Worm (Caenorhabditis elegans) whole organism, young adult: ENCODE measurements around the gene Y49F6B.19.

Experiments used
- B0019.2 ChIP-seq: fragments of 200-800 bp; sonication (Bioruptor generic); conservative IDR thresholded peaks from 2 replicates; pipeline ENCODE4 v1.3.6; 2022; ENCODE audit warnings: missing genetic modification reagents, missing genetic modification characterization, missing compliant biosample characterization
- B0035.1 ChIP-seq: sonication (generic microtip); optimal IDR thresholded peaks from 2 replicates; lab custom pipeline; 2016; ENCODE audit warnings: missing genetic modification characterization, mild to moderate bottlenecking, missing compliant biosample characterization, missing genotype, missing genetic modification reagents
- B0261.1 ChIP-seq: sonication (generic microtip); optimal IDR thresholded peaks from 2 replicates; lab custom pipeline; 2016; ENCODE audit warnings: mild to moderate bottlenecking, missing genetic modification characterization, moderate library complexity, missing compliant biosample characterization
- D2030.7 ChIP-seq: fragments of 200-800 bp; sonication (Bioruptor generic); IDR thresholded peaks from 2 replicates; pipeline ENCODE4 v1.3.6; 2022; ENCODE audit warnings: missing genetic modification reagents, missing genetic modification characterization, missing compliant biosample characterization
- F39B2.1 ChIP-seq: fragments of 200-800 bp; sonication (Bioruptor generic); IDR thresholded peaks from 2 replicates; pipeline ENCODE4 v1.3.6; 2022; ENCODE audit warnings: missing genetic modification reagents, missing genetic modification characterization, missing compliant biosample characterization
- F49E8.2 ChIP-seq: sonication (generic microtip); optimal IDR thresholded peaks from 3 replicates; lab custom pipeline; 2017; ENCODE audit warnings: missing genetic modification characterization, mild to moderate bottlenecking, missing compliant biosample characterization, antibody characterized with exemption, moderate library complexity; ENCODE audit not compliant: insufficient read depth
- K12H6.12 ChIP-seq: fragments of 200-800 bp; sonication (Bioruptor generic); optimal IDR thresholded peaks from 2 replicates; lab custom pipeline; 2018; ENCODE audit warnings: mild to moderate bottlenecking, missing genetic modification characterization, missing compliant biosample characterization
- Y53F4B.3 ChIP-seq: fragments of 200-800 bp; sonication (Bioruptor generic); IDR thresholded peaks from 2 replicates; pipeline ENCODE4 v1.3.6; 2022; ENCODE audit warnings: missing genetic modification reagents, missing genetic modification characterization, missing compliant biosample characterization
- akir-1 ChIP-seq: fragments of 200-800 bp; sonication (Bioruptor generic); optimal IDR thresholded peaks from 2 replicates; lab custom pipeline; 2018; ENCODE audit warnings: mild to moderate bottlenecking, missing genetic modification characterization, moderate library complexity, missing compliant biosample characterization
- aptf-2 ChIP-seq: fragments of 200-800 bp; sonication (Bioruptor generic); conservative IDR thresholded peaks from 2 replicates; pipeline ENCODE4 v1.3.6; 2022; ENCODE audit warnings: missing genetic modification reagents, missing genetic modification characterization, missing compliant biosample characterization
- atf-7 ChIP-seq: sonication (generic microtip); optimal IDR thresholded peaks from 2 replicates; lab custom pipeline; 2017; ENCODE audit warnings: mild to moderate bottlenecking, missing genetic modification characterization, missing compliant biosample characterization
- athp-1 ChIP-seq: sonication (generic microtip); optimal IDR thresholded peaks from 2 replicates; lab custom pipeline; 2017; ENCODE audit warnings: mild to moderate bottlenecking, missing genetic modification characterization, missing compliant biosample characterization
- attf-5 ChIP-seq: fragments of 200-800 bp; sonication (Bioruptor generic); optimal IDR thresholded peaks from 2 replicates; lab custom pipeline; 2018; ENCODE audit warnings: mild to moderate bottlenecking, missing genetic modification characterization, missing compliant biosample characterization
- ccch-3 ChIP-seq: fragments of 200-800 bp; sonication (Bioruptor generic); optimal IDR thresholded peaks from 2 replicates; lab custom pipeline; 2018; ENCODE audit warnings: mild to moderate bottlenecking, missing genetic modification characterization, missing compliant biosample characterization
- ceh-79 ChIP-seq: sonication (generic microtip); optimal IDR thresholded peaks from 2 replicates; lab custom pipeline; 2017; ENCODE audit warnings: mild to moderate bottlenecking, missing genetic modification characterization, missing compliant biosample characterization
- chd-7 ChIP-seq: sonication (generic microtip); optimal IDR thresholded peaks from 2 replicates; lab custom pipeline; 2016; ENCODE audit warnings: mild to moderate bottlenecking, missing genetic modification characterization, moderate library complexity, missing compliant biosample characterization
- dox-1 ChIP-seq: fragments of 200-800 bp; sonication (Bioruptor generic); IDR thresholded peaks from 2 replicates; pipeline ENCODE4 v1.3.6; 2022; ENCODE audit warnings: missing genetic modification reagents, missing genetic modification characterization, missing compliant biosample characterization
- dpl-1 ChIP-seq: fragments of 150-350 bp; optimal IDR thresholded peaks from 2 replicates; lab custom pipeline; 2014; ENCODE audit warnings: missing biosample characterization, missing genetic modification reagents, missing genetic modification characterization
- egl-18 ChIP-seq: fragments of 200-800 bp; sonication (Bioruptor generic); IDR thresholded peaks from 2 replicates; pipeline ENCODE4 v1.3.6; 2022; ENCODE audit warnings: missing genetic modification reagents, missing genetic modification characterization, missing compliant biosample characterization
- egl-44 ChIP-seq: fragments of 200-800 bp; sonication (Bioruptor generic); IDR thresholded peaks from 2 replicates; pipeline ENCODE4 v1.3.6; 2022; ENCODE audit warnings: missing genetic modification reagents, missing genetic modification characterization, missing compliant biosample characterization
- egrh-3 ChIP-seq: fragments of 200-800 bp; sonication (Bioruptor generic); IDR thresholded peaks from 2 replicates; pipeline ENCODE4 v1.3.6; 2022; ENCODE audit warnings: missing genetic modification reagents, missing genetic modification characterization, missing compliant biosample characterization
- ets-4 ChIP-seq: fragments of 200-800 bp; sonication (Bioruptor generic); optimal IDR thresholded peaks from 2 replicates; lab custom pipeline; 2018; ENCODE audit warnings: mild to moderate bottlenecking, missing genetic modification characterization, missing compliant biosample characterization
- him-1 ChIP-seq: sonication (generic microtip); optimal IDR thresholded peaks from 2 replicates; lab custom pipeline; 2016; ENCODE audit warnings: missing genotype, missing genetic modification reagents, missing genetic modification characterization, missing compliant biosample characterization
- hlh-26 ChIP-seq: fragments of 200-800 bp; sonication (Bioruptor generic); conservative IDR thresholded peaks from 2 replicates; pipeline ENCODE4 v1.3.6; 2022; ENCODE audit warnings: missing genetic modification reagents, missing genetic modification characterization, missing compliant biosample characterization
- lag-1 ChIP-seq: fragments of 200-800 bp; sonication (Bioruptor generic); IDR thresholded peaks from 2 replicates; pipeline ENCODE4 v1.3.6; 2022; ENCODE audit warnings: missing genetic modification reagents, missing genetic modification characterization, missing compliant biosample characterization
- let-526 ChIP-seq: fragments of 200-800 bp; sonication (Bioruptor generic); IDR thresholded peaks from 2 replicates; pipeline ENCODE4 v1.3.6; 2022; ENCODE audit warnings: missing genetic modification reagents, missing genetic modification characterization, missing compliant biosample characterization
- lsl-1 ChIP-seq: fragments of 200-800 bp; sonication (Bioruptor generic); optimal IDR thresholded peaks from 2 replicates; lab custom pipeline; 2018; ENCODE audit warnings: mild to moderate bottlenecking, missing genetic modification characterization, moderate library complexity, missing compliant biosample characterization
- madf-10 ChIP-seq: sonication (generic microtip); optimal IDR thresholded peaks from 2 replicates; lab custom pipeline; 2016; ENCODE audit warnings: mild to moderate bottlenecking, missing genetic modification characterization, missing compliant biosample characterization
- mcd-1 ChIP-seq: fragments of 200-800 bp; sonication (Bioruptor generic); IDR thresholded peaks from 2 replicates; pipeline ENCODE4 v1.3.6; 2022; ENCODE audit warnings: missing genetic modification reagents, missing genetic modification characterization, missing compliant biosample characterization
- nhr-120 ChIP-seq: fragments of 200-800 bp; sonication (Bioruptor generic); IDR thresholded peaks from 2 replicates; pipeline ENCODE4 v1.3.6; 2022; ENCODE audit warnings: missing genetic modification characterization, missing compliant biosample characterization
- nhr-179 ChIP-seq: sonication (generic microtip); optimal IDR thresholded peaks from 2 replicates; lab custom pipeline; 2016; ENCODE audit warnings: mild to moderate bottlenecking, missing genetic modification characterization, missing compliant biosample characterization
- nhr-27 ChIP-seq: fragments of 200-800 bp; sonication (Bioruptor generic); optimal IDR thresholded peaks from 2 replicates; lab custom pipeline; 2018; ENCODE audit warnings: mild to moderate bottlenecking, missing genetic modification characterization, moderate library complexity, missing compliant biosample characterization
- nhr-80 ChIP-seq: sonication (generic microtip); optimal IDR thresholded peaks from 2 replicates; lab custom pipeline; 2016; ENCODE audit warnings: missing genetic modification characterization, missing compliant biosample characterization
- nhr-90 ChIP-seq: sonication (generic microtip); optimal IDR thresholded peaks from 2 replicates; lab custom pipeline; 2016; ENCODE audit warnings: missing genotype, mild to moderate bottlenecking, missing genetic modification characterization, missing compliant biosample characterization
- rec-8 ChIP-seq, 2 experiments: sonication (generic microtip); optimal IDR thresholded peaks; 2 replicates each; lab custom pipeline; 2016; ENCODE audit warnings: mild to moderate bottlenecking in 2 of 2, missing genetic modification characterization in 2 of 2, missing genetic modification reagents in 2 of 2, missing genotype in 2 of 2, missing biosample characterization in 1 of 2, missing compliant biosample characterization in 1 of 2, moderate library complexity in 1 of 2
- sea-2 ChIP-seq: fragments of 200-800 bp; sonication (Bioruptor generic); IDR thresholded peaks from 2 replicates; pipeline ENCODE4 v1.3.6; 2022; ENCODE audit warnings: missing genetic modification characterization, missing compliant biosample characterization
- snpc-1.1 ChIP-seq: sonication (generic microtip); optimal IDR thresholded peaks from 2 replicates; lab custom pipeline; 2017; ENCODE audit warnings: missing genetic modification characterization, mild to moderate bottlenecking, missing compliant biosample characterization, antibody characterized with exemption, moderate library complexity, missing genotype, missing genetic modification reagents; ENCODE audit not compliant: insufficient read depth
- somi-1 ChIP-seq: fragments of 200-800 bp; sonication (Bioruptor generic); optimal IDR thresholded peaks from 2 replicates; lab custom pipeline; 2018; ENCODE audit warnings: mild to moderate bottlenecking, missing genetic modification characterization, missing compliant biosample characterization
- tbp1 ChIP-seq: fragments of 200-800 bp; sonication (Bioruptor generic); optimal IDR thresholded peaks from 2 replicates; lab custom pipeline; 2018; ENCODE audit warnings: mild to moderate bottlenecking, missing genetic modification characterization, missing compliant biosample characterization
- xnd-1 ChIP-seq: sonication (generic microtip); optimal IDR thresholded peaks from 2 replicates; lab custom pipeline; 2016; ENCODE audit warnings: missing genotype, missing genetic modification reagents, missing genetic modification characterization, missing compliant biosample characterization
- ztf-25 ChIP-seq: fragments of 200-800 bp; sonication (Bioruptor generic); IDR thresholded peaks from 2 replicates; pipeline ENCODE4 v1.3.6; 2022; ENCODE audit warnings: missing genetic modification reagents, missing genetic modification characterization, missing compliant biosample characterization
- ztf-26 ChIP-seq: sonication (generic microtip); optimal IDR thresholded peaks from 2 replicates; lab custom pipeline; 2017; ENCODE audit warnings: missing genetic modification characterization, missing compliant biosample characterization

Gene Y49F6B.19

ce11 chrII:3520988-3521850 lies 9.1 kb upstream of the Y49F6B.19 start, which contains the start of gene W09G10.9 (continued):
- TF ChIP-seq lsl-1 (peak; percentile 56), ztf-25 (GFP tag; lab: Robert Waterston, UW) (peak; percentile 77; the same call in 1 of the 2 replicates), ccch-3 (GFP tag; lab: Kevin White, UChicago) (no peak), F49E8.2 (tag; lab: Kevin White, UChicago) (no peak), ceh-79 (tag; lab: Kevin White, UChicago) (no peak), B0019.2 (GFP tag; lab: Robert Waterston, UW) (peak; percentile 70; the same call in 1 of the 2 replicates), nhr-179 (no peak), mcd-1 (GFP tag; lab: Robert Waterston, UW) (peak; percentile 96), F39B2.1 (GFP tag; lab: Robert Waterston, UW) (no peak), dpl-1 (no peak), nhr-90 (tag; lab: Kevin White, UChicago) (peak; percentile 44), B0035.1 (tag; lab: Kevin White, UChicago) (peak; percentile 18), xnd-1 (tag; lab: Kevin White, UChicago) (no peak), tbp1 (peak; percentile 90), ets-4 (GFP tag; lab: Kevin White, UChicago) (no peak), egrh-3 (GFP tag; lab: Robert Waterston, UW) (peak; percentile 52), him-1 (no peak), atf-7 (tag; lab: Kevin White, UChicago) (peak; percentile 23), attf-5 (peak; percentile 71), D2030.7 (GFP tag; lab: Robert Waterston, UW) (peak; percentile 89), somi-1 (GFP tag; lab: Kevin White, UChicago) (no peak), chd-7 (tag; lab: Kevin White, UChicago) (peak; percentile 14), aptf-2 (GFP tag; lab: Robert Waterston, UW) (no peak), ztf-26 (tag; lab: Kevin White, UChicago) (peak; percentile 2), egl-44 (GFP tag; lab: Robert Waterston, UW) (peak; percentile 81), K12H6.12 (tag; lab: Kevin White, UChicago) (peak; percentile 54), B0261.1 (tag; lab: Kevin White, UChicago) (peak; percentile 84), sea-2 (GFP tag; lab: Robert Waterston, UW) (no peak), nhr-80 (tag; lab: Kevin White, UChicago) (peak; percentile 12), dox-1 (GFP tag; lab: Robert Waterston, UW) (peak; percentile 91), egl-18 (GFP tag; lab: Robert Waterston, UW) (no peak), madf-10 (tag; lab: Kevin White, UChicago) (peak; percentile 44), nhr-27 (tag; lab: Kevin White, UChicago) (no peak), let-526 (GFP tag; lab: Robert Waterston, UW) (peak; percentile 58; the same call in 1 of the 2 replicates), nhr-120 (no peak), snpc-1.1 (peak; percentile 11), lag-1 (GFP tag; lab: Robert Waterston, UW) (no peak), rec-8 (tag; optimal IDR thresholded peaks at IDR 0.05; lab: Kevin White, UChicago) (peak in 1 of 2 experiments; percentile 30), akir-1 (GFP tag; lab: Kevin White, UChicago) (no peak), Y53F4B.3 (GFP tag; lab: Robert Waterston, UW) (peak; percentile 44; the same call in 1 of the 2 replicates), athp-1 (tag; lab: Kevin White, UChicago) (peak; percentile 9), hlh-26 (GFP tag; lab: Robert Waterston, UW) (no peak)
